Fruit fly (Drosophila melanogaster) whole organism, embryonic: Measurements from ENCODE around the gene CG5902.
A peak's percentile ranks its signal among the peaks of the same experiment; 100 is the strongest.

ENCODE experiments used
- ATbp ChIP-seq: fragments of 200-800 bp; sonication (Bioruptor generic); optimal IDR thresholded peaks from 2 replicates; lab custom pipeline; 2017; ENCODE audit warnings: missing biosample characterization, mild to moderate bottlenecking, missing genetic modification characterization, missing genetic modification reagents
- Adf1 ChIP-seq: fragments of 200-800 bp; sonication (Bioruptor generic); IDR thresholded peaks from 2 replicates; pipeline ENCODE4 v1.3.6; 2022; ENCODE audit warnings: missing biosample characterization, missing genetic modification characterization
- Asciz ChIP-seq: fragments of 200-800 bp; sonication (Bioruptor generic); optimal IDR thresholded peaks from 2 replicates; lab custom pipeline; 2017; ENCODE audit warnings: missing biosample characterization, mild to moderate bottlenecking, missing genetic modification characterization, missing genetic modification reagents
- B-H1 ChIP-seq: fragments of 200-800 bp; sonication (Bioruptor generic); IDR thresholded peaks from 3 replicates; pipeline ENCODE4 v1.3.6; 2022; ENCODE audit warnings: missing biosample characterization, missing genetic modification characterization
- BtbVII ChIP-seq: fragments of 200-800 bp; sonication (Bioruptor generic); optimal IDR thresholded peaks from 3 replicates; lab custom pipeline; 2017; ENCODE audit warnings: missing biosample characterization, mild to moderate bottlenecking, missing genetic modification characterization
- CG11456 ChIP-seq: fragments of 200-800 bp; sonication (Bioruptor generic); IDR thresholded peaks from 3 replicates; pipeline ENCODE4 v1.3.6; 2022; ENCODE audit warnings: missing biosample characterization, missing genetic modification characterization
- CG11560 ChIP-seq: fragments of 200-800 bp; sonication (Bioruptor generic); IDR thresholded peaks from 3 replicates; pipeline ENCODE4 v1.3.6; 2022; ENCODE audit warnings: missing biosample characterization, missing genetic modification characterization
- CG13296 ChIP-seq: fragments of 200-800 bp; sonication (Bioruptor generic); optimal IDR thresholded peaks from 3 replicates; lab custom pipeline; 2018; ENCODE audit warnings: missing biosample characterization, mild to moderate bottlenecking, missing genetic modification characterization
- CG14050 ChIP-seq: fragments of 200-800 bp; sonication (Bioruptor generic); IDR thresholded peaks from 3 replicates; pipeline ENCODE4 v1.3.6; 2022; ENCODE audit warnings: missing biosample characterization, missing genetic modification characterization
- CG15073 ChIP-seq: fragments of 200-800 bp; sonication (Bioruptor generic); optimal IDR thresholded peaks from 2 replicates; lab custom pipeline; 2016; ENCODE audit warnings: missing biosample characterization, missing genetic modification characterization
- CG16779 ChIP-seq: fragments of 200-800 bp; sonication (Bioruptor generic); IDR thresholded peaks from 2 replicates; pipeline ENCODE4 v1.3.6; 2022; ENCODE audit warnings: missing biosample characterization, missing genetic modification characterization
- CG1792 ChIP-seq: fragments of 200-800 bp; sonication (Bioruptor generic); optimal IDR thresholded peaks from 2 replicates; lab custom pipeline; 2016; ENCODE audit warnings: missing biosample characterization, missing genetic modification characterization
- CG18011 ChIP-seq: fragments of 200-800 bp; sonication (Bioruptor generic); optimal IDR thresholded peaks from 2 replicates; lab custom pipeline; 2017; ENCODE audit warnings: missing biosample characterization, missing genetic modification characterization, mild to moderate bottlenecking, moderate library complexity, missing genotype
- CG18764 ChIP-seq: fragments of 200-800 bp; sonication (Bioruptor generic); optimal IDR thresholded peaks from 3 replicates; lab custom pipeline; 2016; ENCODE audit warnings: missing biosample characterization, missing genetic modification characterization
- CG4424 ChIP-seq: fragments of 200-800 bp; sonication (Bioruptor generic); optimal IDR thresholded peaks from 3 replicates; lab custom pipeline; 2016; ENCODE audit warnings: missing biosample characterization, missing genetic modification characterization
- CG4707 ChIP-seq: fragments of 200-800 bp; sonication (Bioruptor generic); optimal IDR thresholded peaks from 2 replicates; lab custom pipeline; 2018; ENCODE audit warnings: missing biosample characterization, mild to moderate bottlenecking, missing genetic modification characterization, moderate library complexity
- CG4820 ChIP-seq: fragments of 200-800 bp; sonication (Bioruptor generic); optimal IDR thresholded peaks from 3 replicates; lab custom pipeline; 2016; ENCODE audit warnings: missing biosample characterization, missing genetic modification characterization
- CG6765 ChIP-seq: fragments of 200-800 bp; sonication (Bioruptor generic); optimal IDR thresholded peaks from 3 replicates; lab custom pipeline; 2017; ENCODE audit warnings: missing biosample characterization, mild to moderate bottlenecking, missing genetic modification characterization
- CG8089 ChIP-seq: fragments of 200-800 bp; sonication (Bioruptor generic); optimal IDR thresholded peaks from 3 replicates; lab custom pipeline; 2016; ENCODE audit warnings: missing biosample characterization, missing genetic modification characterization
- CG9437 ChIP-seq: fragments of 200-800 bp; sonication (Bioruptor generic); optimal IDR thresholded peaks from 2 replicates; lab custom pipeline; 2018; ENCODE audit warnings: missing biosample characterization, mild to moderate bottlenecking, missing genetic modification characterization
- CG9817 ChIP-seq: fragments of 200-800 bp; sonication (Bioruptor generic); optimal IDR thresholded peaks from 2 replicates; lab custom pipeline; 2018; ENCODE audit warnings: missing biosample characterization, mild to moderate bottlenecking, missing genetic modification characterization, moderate library complexity
- Dbx ChIP-seq: fragments of 200-800 bp; sonication (Bioruptor generic); IDR thresholded peaks from 3 replicates; pipeline ENCODE4 v1.3.6; 2022; ENCODE audit warnings: missing biosample characterization, missing genetic modification characterization
- Deaf1 ChIP-seq: fragments of 200-800 bp; optimal IDR thresholded peaks from 3 replicates; lab custom pipeline; 2019; ENCODE audit warnings: missing biosample characterization, mild to moderate bottlenecking, missing genetic modification characterization, moderate library complexity
- Dfd ChIP-seq, 2 experiments: fragments of >200 bp; optimal IDR thresholded peaks; 2 replicates each; lab custom pipeline; 2017; ENCODE audit warnings: missing biosample characterization in 2 of 2, missing genetic modification characterization in 2 of 2
- Elba2 ChIP-seq: fragments of 200-800 bp; sonication (Bioruptor generic); optimal IDR thresholded peaks from 3 replicates; lab custom pipeline; 2016; ENCODE audit warnings: missing biosample characterization, missing genetic modification characterization
- MBD-R2 ChIP-seq: fragments of 200-800 bp; sonication (Bioruptor generic); IDR thresholded peaks from 2 replicates; pipeline ENCODE4 v1.3.6; 2022; ENCODE audit warnings: missing biosample characterization, missing genetic modification characterization
- Myb ChIP-seq: fragments of 200-800 bp; sonication (Bioruptor generic); optimal IDR thresholded peaks from 2 replicates; lab custom pipeline; 2016; ENCODE audit warnings: missing biosample characterization, missing genetic modification characterization
- NC2α ChIP-seq: fragments of 200-800 bp; sonication (Bioruptor generic); optimal IDR thresholded peaks from 2 replicates; lab custom pipeline; 2016; ENCODE audit warnings: missing biosample characterization, missing genetic modification characterization
- Ptx1 ChIP-seq: fragments of 200-800 bp; sonication (Bioruptor generic); IDR thresholded peaks from 2 replicates; pipeline ENCODE4 v1.3.6; 2022; ENCODE audit warnings: missing biosample characterization, missing genetic modification characterization
- Six4 ChIP-seq: fragments of 200-800 bp; sonication (Bioruptor generic); optimal IDR thresholded peaks from 2 replicates; lab custom pipeline; 2016; ENCODE audit warnings: missing biosample characterization, missing genetic modification characterization
- Sry-β ChIP-seq: fragments of 200-800 bp; sonication (Bioruptor generic); optimal IDR thresholded peaks from 2 replicates; lab custom pipeline; 2018; ENCODE audit warnings: missing biosample characterization, mild to moderate bottlenecking, missing genetic modification characterization, moderate library complexity
- Vsx1 ChIP-seq: fragments of 200-800 bp; sonication (Bioruptor generic); optimal IDR thresholded peaks from 2 replicates; lab custom pipeline; 2017; ENCODE audit warnings: missing biosample characterization, mild to moderate bottlenecking, missing genetic modification characterization, missing genetic modification reagents
- Xbp1 ChIP-seq: fragments of 200-800 bp; sonication (Bioruptor generic); optimal IDR thresholded peaks from 3 replicates; lab custom pipeline; 2016; ENCODE audit warnings: missing biosample characterization, mild to moderate bottlenecking, missing genetic modification characterization
- YL-1 ChIP-seq: fragments of 200-800 bp; sonication (Bioruptor generic); optimal IDR thresholded peaks from 3 replicates; lab custom pipeline; 2017; ENCODE audit warnings: missing biosample characterization, mild to moderate bottlenecking, missing genetic modification characterization
- az2 ChIP-seq: fragments of 200-800 bp; sonication (Bioruptor generic); optimal IDR thresholded peaks from 3 replicates; lab custom pipeline; 2016; ENCODE audit warnings: missing biosample characterization, missing genetic modification characterization
- bigmax ChIP-seq: fragments of 200-800 bp; sonication (Bioruptor generic); optimal IDR thresholded peaks from 2 replicates; lab custom pipeline; 2018; ENCODE audit warnings: missing biosample characterization, mild to moderate bottlenecking, missing genetic modification characterization
- cad ChIP-seq: fragments of >200 bp; optimal IDR thresholded peaks from 2 replicates; lab custom pipeline; 2017; ENCODE audit warnings: missing biosample characterization, missing genetic modification characterization
- caup ChIP-seq: fragments of 200-800 bp; sonication (Bioruptor generic); optimal IDR thresholded peaks from 3 replicates; lab custom pipeline; 2017; ENCODE audit warnings: missing biosample characterization, mild to moderate bottlenecking, missing genetic modification characterization, moderate library complexity; ENCODE audit not compliant: severe bottlenecking
- fd64A ChIP-seq: fragments of 200-800 bp; sonication (Bioruptor generic); optimal IDR thresholded peaks from 3 replicates; lab custom pipeline; 2018; ENCODE audit warnings: missing biosample characterization, mild to moderate bottlenecking, missing genetic modification characterization
- gcm2 ChIP-seq: fragments of 200-800 bp; sonication (Bioruptor generic); optimal IDR thresholded peaks from 2 replicates; lab custom pipeline; 2016; ENCODE audit warnings: missing biosample characterization, missing genetic modification characterization
- insv ChIP-seq, 2 experiments: fragments of 200-800 bp; sonication (Bioruptor generic); optimal IDR thresholded peaks; 3 replicates each; lab custom pipeline; 2016 to 2018; ENCODE audit warnings: missing biosample characterization in 2 of 2, missing genetic modification characterization in 2 of 2
- klu ChIP-seq: fragments of 200-800 bp; sonication (Bioruptor generic); IDR thresholded peaks from 2 replicates; pipeline ENCODE4 v1.3.6; 2022; ENCODE audit warnings: missing biosample characterization, missing genetic modification characterization
- knrl ChIP-seq: fragments of 200-800 bp; sonication (Bioruptor generic); IDR thresholded peaks from 3 replicates; pipeline ENCODE4 v1.3.6; 2022; ENCODE audit warnings: missing biosample characterization, missing genetic modification characterization; ENCODE audit not compliant: partially characterized antibody
- prd ChIP-seq, 3 experiments: fragments of >200 bp in 2 of 3; fragments of 200-800 bp in 1 of 3; sonication (Bioruptor generic) in 1 of 3; optimal IDR thresholded peaks in 2 of 3; IDR thresholded peaks in 1 of 3; 2 replicates in 2 of 3; 3 replicates in 1 of 3; pipeline versions ENCODE4 v1.3.6 to Lab custom; 2017 to 2022; ENCODE audit warnings: missing biosample characterization in 1 of 3, missing genetic modification characterization in 1 of 3
- schlank ChIP-seq: fragments of 200-800 bp; sonication (Bioruptor generic); optimal IDR thresholded peaks from 2 replicates; lab custom pipeline; 2018; ENCODE audit warnings: missing biosample characterization, mild to moderate bottlenecking, missing genetic modification characterization
- tna ChIP-seq: fragments of 200-800 bp; sonication (Bioruptor generic); IDR thresholded peaks from 2 replicates; pipeline ENCODE4 v1.3.6; 2022; ENCODE audit warnings: missing biosample characterization, missing genetic modification characterization; ENCODE audit not compliant: partially characterized antibody
- z ChIP-seq: fragments of 200-800 bp; sonication (Bioruptor generic); IDR thresholded peaks from 3 replicates; pipeline ENCODE4 v1.3.6; 2022; ENCODE audit warnings: missing biosample characterization, missing genetic modification characterization
- zen2 ChIP-seq: fragments of 200-800 bp; sonication (Bioruptor generic); IDR thresholded peaks from 3 replicates; pipeline ENCODE4 v1.3.6; 2022; ENCODE audit warnings: missing biosample characterization, missing genetic modification characterization; ENCODE audit not compliant: partially characterized antibody

Gene CG5902

dm6 chr3R:23958091-23958838 lies 28.2 kb upstream of the CG5902 start, which contains the start of the genes GluProRS and AP-1sigma (continued):
- TF ChIP-seq knrl (GFP tag; lab: Robert Waterston, UW), result peak; percentile 97
- TF ChIP-seq prd (optimal IDR thresholded peaks at IDR 0.05; lab: Kevin White, UChicago), result no peak
- peak; percentile 98 for TF ChIP-seq prd (GFP tag; IDR thresholded peaks at IDR 0.05; lab: Robert Waterston, UW)
- TF ChIP-seq Deaf1, result peak; percentile 65
- peak; percentile 30 for TF ChIP-seq NC2α (GFP tag; lab: Kevin White, UChicago)
- TF ChIP-seq Sry-β (GFP tag; lab: Kevin White, UChicago), result no peak
- TF ChIP-seq gcm2, result peak; percentile 71
- TF ChIP-seq MBD-R2 (GFP tag; lab: Robert Waterston, UW), result peak; percentile 95
- TF ChIP-seq CG9437, result peak; percentile 72
- TF ChIP-seq CG8089 (GFP tag; lab: Kevin White, UChicago), result peak; percentile 69
- peak; percentile 95 for TF ChIP-seq Xbp1
- TF ChIP-seq CG11560 (tag; lab: Robert Waterston, UW), result peak; percentile 87
- TF ChIP-seq Ptx1 (GFP tag; lab: Robert Waterston, UW), result peak; percentile 99
- TF ChIP-seq CG1792 (GFP tag; lab: Kevin White, UChicago), result peak; percentile 31
- peak; percentile 80 for TF ChIP-seq caup
- peak; percentile 97 for TF ChIP-seq CG11456 (GFP tag; lab: Robert Waterston, UW)
- peak; percentile 90 for TF ChIP-seq CG14050 (GFP tag; lab: Robert Waterston, UW)
- TF ChIP-seq CG6765 (GFP tag; lab: Kevin White, UChicago), result peak; percentile 49
- TF ChIP-seq YL-1, result peak; percentile 81
- TF ChIP-seq bigmax, result peak; percentile 98
- peak; percentile 46 for TF ChIP-seq Myb
- TF ChIP-seq CG18011 (GFP tag; lab: Kevin White, UChicago), result peak; percentile 67
- TF ChIP-seq cad (GFP tag; lab: Kevin White, UChicago), result no peak
- TF ChIP-seq tna (GFP tag; lab: Robert Waterston, UW), result peak; percentile 76; the same call in 1 of the 2 replicates
- peak in 1 of 2 experiments; percentile 30 for TF ChIP-seq insv (GFP tag; optimal IDR thresholded peaks at IDR 0.05; lab: Kevin White, UChicago)
- TF ChIP-seq Dbx (GFP tag; lab: Robert Waterston, UW), result peak; percentile 98
- TF ChIP-seq Six4 (GFP tag; lab: Kevin White, UChicago), result peak; percentile 87
- TF ChIP-seq CG13296, result peak; percentile 84
- TF ChIP-seq Elba2 (GFP tag; lab: Kevin White, UChicago), result peak; percentile 73
- 0 out of 3 replicates have a peak, but pooled peaks have one; percentile 53 for TF ChIP-seq z (GFP tag; lab: Robert Waterston, UW)
- peak; percentile 80 for TF ChIP-seq Vsx1 (GFP tag; lab: Kevin White, UChicago)
- peak; percentile 68 for TF ChIP-seq Asciz (GFP tag; lab: Kevin White, UChicago)
- peak; percentile 94 for TF ChIP-seq CG9817 (tag; lab: Kevin White, UChicago)
- peak; percentile 83 for TF ChIP-seq CG16779 (GFP tag; lab: Robert Waterston, UW)
- peak; percentile 92 for TF ChIP-seq CG4424
- TF ChIP-seq klu, result peak; percentile 94
- no peak for TF ChIP-seq Dfd (GFP tag; optimal IDR thresholded peaks at IDR 0.05; lab: Kevin White, UChicago)
- peak; percentile 88 for TF ChIP-seq CG18764 (GFP tag; lab: Kevin White, UChicago)
- TF ChIP-seq schlank, result peak; percentile 59
- TF ChIP-seq B-H1, result peak; percentile 90
- peak; percentile 92 for TF ChIP-seq az2 (GFP tag; lab: Kevin White, UChicago)
- TF ChIP-seq BtbVII (GFP tag; lab: Kevin White, UChicago), result peak; percentile 39
- TF ChIP-seq CG4820 (GFP tag; lab: Kevin White, UChicago), result peak; percentile 92
- TF ChIP-seq Adf1, result peak; percentile 85
- TF ChIP-seq zen2 (GFP tag; lab: Robert Waterston, UW), result peak; percentile 72; the same call in 1 of the 3 replicates
- TF ChIP-seq ATbp (GFP tag; lab: Kevin White, UChicago), result peak; percentile 72
- TF ChIP-seq CG4707, result peak; percentile 96
- TF ChIP-seq CG15073 (GFP tag; lab: Kevin White, UChicago), result peak; percentile 48
- TF ChIP-seq fd64A (GFP tag; lab: Kevin White, UChicago), result no peak
